Fruit fly (Drosophila melanogaster): Measurements from ENCODE around the gene Mhcl.

Gene Mhcl

dm6 chr3R:16033727-16034126 lies 64.8 kb downstream of the Mhcl start (continued):
- TF ChIP-seq CG1024 (GFP tag; IDR thresholded peaks at IDR 0.05) (no peak), CG2129 (GFP tag; IDR thresholded peaks at IDR 0.05; ENCODE audit: partially characterized antibody) (no peak), CG15696 (tag; optimal IDR thresholded peaks at IDR 0.05) (peak; percentile 74), CG17186 (GFP tag; optimal IDR thresholded peaks at IDR 0.05) (no peak), chinmo (GFP tag; IDR thresholded peaks at IDR 0.05; ENCODE audit: partially characterized antibody) (no peak), eyg (GFP tag; optimal IDR thresholded peaks at IDR 0.05) (no peak), ssp (GFP tag; IDR thresholded peaks at IDR 0.05) (no peak), yki (optimal IDR thresholded peaks at IDR 0.05) (no peak), CG8089 (GFP tag; optimal IDR thresholded peaks at IDR 0.05) (no peak), CG11085 (GFP tag; IDR thresholded peaks at IDR 0.05) (no peak), CG9932 (GFP tag; IDR thresholded peaks at IDR 0.05) (no peak), Meics (GFP tag; optimal IDR thresholded peaks at IDR 0.05) (no peak), nerfin-2 (GFP tag; IDR thresholded peaks at IDR 0.05; ENCODE audit: partially characterized antibody) (no peak), prd (optimal IDR thresholded peaks at IDR 0.05) (no peak), prd (GFP tag; IDR thresholded peaks at IDR 0.05) (peak; percentile 41; the same call in 2 of the 3 replicates), Dll (GFP tag; IDR thresholded peaks at IDR 0.05; ENCODE audit: partially characterized antibody) (no peak), tna (GFP tag; IDR thresholded peaks at IDR 0.05; ENCODE audit: partially characterized antibody) (no peak), vfl (GFP tag; optimal IDR thresholded peaks at IDR 0.05) (no peak), CG2875 (GFP tag; optimal IDR thresholded peaks at IDR 0.05) (no peak), bbx (GFP tag; IDR thresholded peaks at IDR 0.05; ENCODE audit: partially characterized antibody) (no peak), CG12299 (tag; optimal IDR thresholded peaks at IDR 0.05) (no peak), lbe (GFP tag; optimal IDR thresholded peaks at IDR 0.05) (no peak), Oaz (GFP tag; IDR thresholded peaks at IDR 0.05) (no peak), CG11723 (GFP tag; optimal IDR thresholded peaks at IDR 0.05) (no peak), CG15479 (GFP tag; optimal IDR thresholded peaks at IDR 0.05) (no peak), zen (tag; optimal IDR thresholded peaks at IDR 0.05) (peak; percentile 61), HLH4C (GFP tag; IDR thresholded peaks at IDR 0.05; ENCODE audit: partially characterized antibody) (no peak), CG10147 (GFP tag; optimal IDR thresholded peaks at IDR 0.05) (no peak), CG9727 (GFP tag; optimal IDR thresholded peaks at IDR 0.05) (peak; percentile 52), CG14050 (GFP tag; IDR thresholded peaks at IDR 0.05) (no peak), chn (GFP tag; optimal IDR thresholded peaks at IDR 0.05) (no peak), Ravus (GFP tag; IDR thresholded peaks at IDR 0.05) (no peak), CkIIα-i1 (GFP tag; IDR thresholded peaks at IDR 0.05) (no peak), sob (GFP tag; IDR thresholded peaks at IDR 0.05) (no peak), odd (GFP tag; optimal IDR thresholded peaks at IDR 0.05) (no peak), Hr78 (GFP tag; optimal IDR thresholded peaks at IDR 0.05) (no peak), maf-S (GFP tag; optimal IDR thresholded peaks at IDR 0.05) (no peak), CG9876 (GFP tag; optimal IDR thresholded peaks at IDR 0.05) (no peak), Dp (GFP tag; optimal IDR thresholded peaks at IDR 0.05) (no peak), CG7963 (GFP tag; IDR thresholded peaks at IDR 0.05; ENCODE audit: partially characterized antibody) (no peak), CG10979 (tag; optimal IDR thresholded peaks at IDR 0.05) (peak; percentile 42), CG17328 (GFP tag; IDR thresholded peaks at IDR 0.05) (no peak), tx (GFP tag; optimal IDR thresholded peaks at IDR 0.05) (no peak), bowl (GFP tag; IDR thresholded peaks at IDR 0.05) (no peak), CG16779 (GFP tag; IDR thresholded peaks at IDR 0.05) (no peak), Blimp-1 (GFP tag; optimal IDR thresholded peaks at IDR 0.05) (no peak), NK7.1 (GFP tag; optimal IDR thresholded peaks at IDR 0.05) (no peak), mam (GFP tag; optimal IDR thresholded peaks at IDR 0.05) (no peak), CG32532 (GFP tag; IDR thresholded peaks at IDR 0.05) (no peak), schlank (tag; optimal IDR thresholded peaks at IDR 0.05) (no peak), CG11560 (tag; IDR thresholded peaks at IDR 0.05) (no peak), mirr (GFP tag; optimal IDR thresholded peaks at IDR 0.05) (no peak)
